Fruit fly (Drosophila melanogaster): ENCODE results near the gene TBC1D16.

TBC1D16 gene

dm6 chr2L:10396488-10396824, 39.0 kb downstream of the TBC1D16 start, which contains the start of gene Cnot4:
Gene Cnot4, plus strand, starts transcription at chr2L:10396716.
- TF ChIP-seq Clk (GFP tag; optimal IDR thresholded peaks at IDR 0.05) (no peak), toe (GFP tag; optimal IDR thresholded peaks at IDR 0.05) (no peak), Crg-1 (GFP tag; optimal IDR thresholded peaks at IDR 0.05) (no peak)

- TF ChIP-seq CG11617 (GFP tag; optimal IDR thresholded peaks at IDR 0.05) (peak; percentile 5), cnc (optimal IDR thresholded peaks at IDR 0.05) (no peak), kay (GFP tag; ENCODE audit: borderline replicate concordance) (peak; percentile 79), bab1 (GFP tag; optimal IDR thresholded peaks at IDR 0.05) (peak; percentile 32), CG33017 (tag; optimal IDR thresholded peaks at IDR 0.05) (peak; percentile 25), tj (GFP tag; optimal IDR thresholded peaks at IDR 0.05) (no peak), Crg-1 (GFP tag; optimal IDR thresholded peaks at IDR 0.05) (no peak), CG12768 (GFP tag; optimal IDR thresholded peaks at IDR 0.05) (peak; percentile 19), Mnt (GFP tag; optimal IDR thresholded peaks at IDR 0.05) (peak; percentile 28)
Measured at dm6 chr2L:10395642-10396487, 39.6 kb downstream of the TBC1D16 start, which contains the start of gene Mdh1. Gene Mdh1, minus strand, starts transcription at chr2L:10396332.

dm6 chr2L:10395035-10395434, 40.4 kb downstream of the TBC1D16 start:
- TF ChIP-seq CG11617 (GFP tag; optimal IDR thresholded peaks at IDR 0.05) = no peak
- no peak for TF ChIP-seq cnc (optimal IDR thresholded peaks at IDR 0.05)
- TF ChIP-seq CG33017 (tag; optimal IDR thresholded peaks at IDR 0.05) = no peak
- no peak for TF ChIP-seq toe (GFP tag; optimal IDR thresholded peaks at IDR 0.05)
- TF ChIP-seq tj (GFP tag; optimal IDR thresholded peaks at IDR 0.05) = peak; percentile 96
- TF ChIP-seq CG12768 (GFP tag; optimal IDR thresholded peaks at IDR 0.05) = no peak
- no peak for TF ChIP-seq bab1 (GFP tag; optimal IDR thresholded peaks at IDR 0.05)
- TF ChIP-seq pad (GFP tag; optimal IDR thresholded peaks at IDR 0.05) = no peak
- TF ChIP-seq Mnt (GFP tag; optimal IDR thresholded peaks at IDR 0.05) = no peak

- TF ChIP-seq CG12768 (GFP tag; optimal IDR thresholded peaks at IDR 0.05) (no peak), CG1620 (GFP tag; optimal IDR thresholded peaks at IDR 0.05) (no peak), toe (GFP tag; optimal IDR thresholded peaks at IDR 0.05) (no peak), Crg-1 (GFP tag; optimal IDR thresholded peaks at IDR 0.05) (no peak), cnc (optimal IDR thresholded peaks at IDR 0.05) (no peak), CG33017 (tag; optimal IDR thresholded peaks at IDR 0.05) (no peak), tj (GFP tag; optimal IDR thresholded peaks at IDR 0.05) (no peak), ovo (GFP tag; optimal IDR thresholded peaks at IDR 0.05) (no peak), CG7045 (GFP tag; optimal IDR thresholded peaks at IDR 0.05) (no peak), CG5204 (GFP tag; optimal IDR thresholded peaks at IDR 0.05) (no peak)
Measured at dm6 chr2L:10393467-10393866, 42.0 kb downstream of the TBC1D16 start.

dm6 chr2L:10387869-10388726, 47.4 kb downstream of the TBC1D16 start, which contains the start of gene da:
Gene da, plus strand, starts transcription at chr2L:10388105.
- TF ChIP-seq bab1 (GFP tag; optimal IDR thresholded peaks at IDR 0.05) (peak; percentile 21), cnc (optimal IDR thresholded peaks at IDR 0.05) (no peak), pad (GFP tag; optimal IDR thresholded peaks at IDR 0.05) (peak; percentile 28), Crg-1 (GFP tag; optimal IDR thresholded peaks at IDR 0.05) (peak; percentile 33), Hr96 (GFP tag; optimal IDR thresholded peaks at IDR 0.05) (no peak), kay (GFP tag; ENCODE audit: borderline replicate concordance) (peak; percentile 99), CG5204 (GFP tag; optimal IDR thresholded peaks at IDR 0.05) (no peak), CG7045 (GFP tag; optimal IDR thresholded peaks at IDR 0.05) (peak; percentile 53), CG7101 (tag; optimal IDR thresholded peaks at IDR 0.05) (peak; percentile 62), CG12768 (GFP tag; optimal IDR thresholded peaks at IDR 0.05) (peak; percentile 52), CG11617 (GFP tag; optimal IDR thresholded peaks at IDR 0.05) (peak; percentile 74), Mnt (GFP tag; optimal IDR thresholded peaks at IDR 0.05) (peak; percentile 69), tj (GFP tag; optimal IDR thresholded peaks at IDR 0.05) (peak; percentile 30), CG14711 (tag; optimal IDR thresholded peaks at IDR 0.05) (peak; percentile 63), cic (GFP tag; optimal IDR thresholded peaks at IDR 0.05) (peak; percentile 45), CG1620 (GFP tag; optimal IDR thresholded peaks at IDR 0.05) (peak; percentile 70), ovo (GFP tag; optimal IDR thresholded peaks at IDR 0.05) (no peak), CG33017 (tag; optimal IDR thresholded peaks at IDR 0.05) (peak; percentile 49), toe (GFP tag; optimal IDR thresholded peaks at IDR 0.05) (no peak), Clk (GFP tag; optimal IDR thresholded peaks at IDR 0.05) (no peak)

dm6 chr2L:10386824-10387223, 48.6 kb downstream of the TBC1D16 start:
- no peak for TF ChIP-seq CG1620 (GFP tag; optimal IDR thresholded peaks at IDR 0.05)
- no peak for TF ChIP-seq CG33017 (tag; optimal IDR thresholded peaks at IDR 0.05)
- TF ChIP-seq cnc (optimal IDR thresholded peaks at IDR 0.05) = no peak
- no peak for TF ChIP-seq Crg-1 (GFP tag; optimal IDR thresholded peaks at IDR 0.05)
